Worm (Caenorhabditis elegans): ENCODE measurements around the gene C46A5.4.

DNA sequence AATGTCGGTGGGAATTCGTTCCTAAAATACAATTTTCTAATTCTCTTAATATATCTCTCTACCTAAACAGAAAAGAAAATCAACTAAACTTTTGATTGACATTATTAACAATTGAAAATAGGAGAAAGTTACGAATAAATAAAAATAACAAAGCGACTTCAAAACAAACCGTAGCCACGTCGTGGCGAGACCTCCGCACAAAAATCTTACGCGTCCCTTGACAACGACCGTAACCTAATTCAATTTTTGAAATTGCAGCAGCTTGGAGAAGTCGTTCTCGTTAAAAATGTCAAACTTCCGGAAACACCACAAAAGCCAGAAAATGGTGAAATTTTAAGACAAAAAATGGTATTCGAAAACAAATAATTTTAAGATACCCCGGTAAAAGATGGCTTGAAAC, 7.2 kb upstream of the C46A5.4 start:
- TF ChIP-seq nhr-11 (tag; optimal IDR thresholded peaks at IDR 0.05): no peak
- TF ChIP-seq lin-11 (tag; optimal IDR thresholded peaks at IDR 0.05): no peak
- TF ChIP-seq pqm-1 (tag; optimal IDR thresholded peaks at IDR 0.05): no peak
- no peak for TF ChIP-seq pha-4 (tag; optimal IDR thresholded peaks at IDR 0.05)
- no peak for TF ChIP-seq ceh-30 (tag; optimal IDR thresholded peaks at IDR 0.05)
- no peak for TF ChIP-seq zip-5 (tag; optimal IDR thresholded peaks at IDR 0.05)
- no peak for TF ChIP-seq elt-2 (tag; optimal IDR thresholded peaks at IDR 0.05)
- no peak for TF ChIP-seq dve-1 (tag; optimal IDR thresholded peaks at IDR 0.05)
- no peak for TF ChIP-seq F13H6.1 (tag; optimal IDR thresholded peaks at IDR 0.05)
- TF ChIP-seq pag-3 (tag; optimal IDR thresholded peaks at IDR 0.05; ENCODE audit: borderline replicate concordance): no peak
- no peak for TF ChIP-seq tbx-2 (tag; optimal IDR thresholded peaks at IDR 0.05)
- TF ChIP-seq unc-55 (GFP tag; optimal IDR thresholded peaks at IDR 0.05): no peak
- TF ChIP-seq unc-86 (tag; optimal IDR thresholded peaks at IDR 0.05): no peak
